Fruit fly (Drosophila melanogaster): ENCODE results near the gene Arp5.

Gene Arp5

DNA sequence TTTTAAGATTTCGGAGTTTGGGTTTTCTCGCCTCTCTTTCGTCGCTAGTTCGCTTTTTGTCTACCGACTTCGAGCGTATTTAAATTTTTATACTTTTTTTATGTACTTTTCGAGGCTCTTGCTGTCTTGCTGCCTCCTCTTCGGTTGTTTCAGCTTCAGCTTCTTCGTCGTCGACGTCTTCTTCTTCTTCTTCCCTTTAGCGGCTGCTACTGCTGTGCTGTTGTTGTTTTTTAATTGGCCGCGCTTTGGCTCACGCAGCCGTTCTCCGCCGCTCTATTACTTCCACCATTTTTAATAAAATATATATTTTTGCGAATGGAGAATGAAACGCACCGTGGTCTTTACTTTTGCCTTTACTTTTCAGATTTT lies 11.3 kb downstream of the Arp5 start (continued):
- TF ChIP-seq aop (GFP tag; IDR thresholded peaks at IDR 0.05): no peak
- no peak for TF ChIP-seq shn (GFP tag; optimal IDR thresholded peaks at IDR 0.05)

DNA sequence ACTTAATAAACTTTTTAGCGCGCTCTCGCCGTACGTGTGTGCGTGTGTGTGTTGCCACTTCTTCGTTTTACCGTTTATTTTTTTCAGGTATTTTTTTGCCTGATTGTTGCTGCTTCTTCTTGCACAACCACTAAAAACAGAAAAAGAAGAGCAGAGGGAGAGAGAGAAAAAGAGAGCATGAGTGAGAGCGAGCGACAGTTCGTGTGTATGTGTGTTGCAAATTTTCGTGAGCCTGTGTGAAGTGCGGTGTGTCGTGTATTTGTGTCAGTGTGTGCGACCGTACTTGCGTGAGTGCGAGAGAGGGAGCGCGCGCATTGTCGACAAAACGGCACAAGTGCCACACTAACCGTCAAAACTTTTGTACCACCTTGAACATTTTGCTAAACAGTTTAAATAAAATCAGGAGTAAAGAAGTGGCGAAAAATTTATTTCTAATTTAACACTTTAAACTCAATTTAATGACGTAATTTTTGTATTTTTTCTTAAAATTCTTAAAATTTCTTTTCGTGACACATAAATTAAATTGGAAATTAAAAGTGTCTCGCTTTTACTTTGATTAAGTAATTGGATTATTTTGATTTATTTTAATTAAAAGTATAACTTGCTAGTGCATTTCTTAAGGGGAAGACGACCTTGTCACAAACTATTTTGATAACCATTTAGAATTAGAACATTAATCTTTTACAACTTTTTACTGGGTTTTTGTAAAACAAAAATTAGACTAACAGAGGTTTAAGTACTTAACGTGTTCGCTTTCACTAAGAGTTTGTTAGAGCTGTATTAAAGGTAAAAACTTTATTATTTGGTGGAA lies 11.9 kb downstream of the Arp5 start:
- TF ChIP-seq D19B (GFP tag; optimal IDR thresholded peaks at IDR 0.05): peak; percentile 37
- no peak for TF ChIP-seq inv (GFP tag; IDR thresholded peaks at IDR 0.05; ENCODE audit: partially characterized antibody)
- peak; percentile 58 for TF ChIP-seq CG10147 (GFP tag; optimal IDR thresholded peaks at IDR 0.05)
- no peak for TF ChIP-seq CG12219 (GFP tag; optimal IDR thresholded peaks at IDR 0.05)
- TF ChIP-seq CG7839 (tag; optimal IDR thresholded peaks at IDR 0.05): peak; percentile 61
- TF ChIP-seq Sox102F (GFP tag; optimal IDR thresholded peaks at IDR 0.05): peak; percentile 60
- peak; percentile 30 for TF ChIP-seq CG3163 (GFP tag; optimal IDR thresholded peaks at IDR 0.05)
- TF ChIP-seq stwl (tag; optimal IDR thresholded peaks at IDR 0.05): no peak
- TF ChIP-seq CG2678 (tag; optimal IDR thresholded peaks at IDR 0.05): peak; percentile 80
- TF ChIP-seq CG16815 (GFP tag; optimal IDR thresholded peaks at IDR 0.05): peak; percentile 66
- TF ChIP-seq ken (GFP tag; IDR thresholded peaks at IDR 0.05): no peak
- no peak for TF ChIP-seq schlank (tag; optimal IDR thresholded peaks at IDR 0.05)
- peak; percentile 38 for TF ChIP-seq CG1529 (GFP tag; optimal IDR thresholded peaks at IDR 0.05)
- peak; percentile 5 for TF ChIP-seq Atf3 (GFP tag; optimal IDR thresholded peaks at IDR 0.05)
- no peak for TF ChIP-seq zfh1 (GFP tag; IDR thresholded peaks at IDR 0.05)
- TF ChIP-seq Sry-δ (GFP tag; optimal IDR thresholded peaks at IDR 0.05): no peak
- TF ChIP-seq Lpt (GFP tag; optimal IDR thresholded peaks at IDR 0.05): no peak
- TF ChIP-seq rib (GFP tag; IDR thresholded peaks at IDR 0.05): no peak
- no peak for TF ChIP-seq salm (tag; optimal IDR thresholded peaks at IDR 0.05)
- TF ChIP-seq pnt (GFP tag; optimal IDR thresholded peaks at IDR 0.05): peak; percentile 23
- peak; percentile 84 for TF ChIP-seq CG9437 (GFP tag; optimal IDR thresholded peaks at IDR 0.05)
- peak; percentile 84 for TF ChIP-seq CG7556 (GFP tag; optimal IDR thresholded peaks at IDR 0.05)
- TF ChIP-seq CG7271 (tag; optimal IDR thresholded peaks at IDR 0.05): no peak
- TF ChIP-seq CG30403 (GFP tag; optimal IDR thresholded peaks at IDR 0.05): peak; percentile 77
- peak; percentile 26 for TF ChIP-seq CG7786 (GFP tag; optimal IDR thresholded peaks at IDR 0.05)
- TF ChIP-seq chif (GFP tag; optimal IDR thresholded peaks at IDR 0.05): peak in 1 of 2 experiments; percentile 36
- TF ChIP-seq CG6854 (GFP tag; optimal IDR thresholded peaks at IDR 0.05): peak; percentile 41
- TF ChIP-seq CG13287 (GFP tag; IDR thresholded peaks at IDR 0.05; ENCODE audit: partially characterized antibody): no peak
- TF ChIP-seq dan (GFP tag; IDR thresholded peaks at IDR 0.05): no peak
- no peak for TF ChIP-seq grn (GFP tag; optimal IDR thresholded peaks at IDR 0.05)
- no peak for TF ChIP-seq CG3065 (GFP tag; optimal IDR thresholded peaks at IDR 0.05)
- TF ChIP-seq sqz (GFP tag; optimal IDR thresholded peaks at IDR 0.05): peak; percentile 98
- no peak for TF ChIP-seq br (optimal IDR thresholded peaks at IDR 0.05)
- no peak for TF ChIP-seq Sry-β (GFP tag; optimal IDR thresholded peaks at IDR 0.05)
- peak; percentile 19 for TF ChIP-seq Six4 (GFP tag; optimal IDR thresholded peaks at IDR 0.05)
- peak; percentile 26 for TF ChIP-seq CG3407 (GFP tag; optimal IDR thresholded peaks at IDR 0.05)
- no peak for TF ChIP-seq C15 (GFP tag; IDR thresholded peaks at IDR 0.05)
- TF ChIP-seq Atf6 (GFP tag; IDR thresholded peaks at IDR 0.05): no peak
- no peak for TF ChIP-seq CG32772 (GFP tag; IDR thresholded peaks at IDR 0.05)
- peak; percentile 35 for TF ChIP-seq CG6765 (GFP tag; optimal IDR thresholded peaks at IDR 0.05)
- TF ChIP-seq insv (GFP tag; optimal IDR thresholded peaks at IDR 0.05): no peak
- peak; percentile 50 for TF ChIP-seq slp2 (GFP tag; optimal IDR thresholded peaks at IDR 0.05)
- TF ChIP-seq sens (GFP tag): peak; percentile 93
- peak; percentile 25 for TF ChIP-seq kah (GFP tag; optimal IDR thresholded peaks at IDR 0.05)
- peak; percentile 86 for TF ChIP-seq lbe (GFP tag; optimal IDR thresholded peaks at IDR 0.05)
- TF ChIP-seq Hr78 (GFP tag; optimal IDR thresholded peaks at IDR 0.05): peak in 1 of 2 experiments; percentile 10
